Worm (Caenorhabditis elegans) whole organism, L2 larva: ENCODE results near the gene ctr-9.
A peak's percentile ranks its signal among the peaks of the same experiment; 100 is the strongest.

ENCODE experiments used
- aly-2 ChIP-seq: fragments of 150-350 bp; optimal IDR thresholded peaks from 2 replicates; lab custom pipeline; 2014; ENCODE audit warnings: missing biosample characterization, missing genetic modification characterization
- ama-1 ChIP-seq: fragments of 150-350 bp; optimal IDR thresholded peaks from 2 replicates; lab custom pipeline; 2018; ENCODE audit warnings: inconsistent platforms
- elt-1 ChIP-seq: fragments of 150-350 bp; optimal IDR thresholded peaks from 2 replicates; lab custom pipeline; 2014; ENCODE audit warnings: missing biosample characterization, missing genetic modification characterization
- elt-3 ChIP-seq: sonication (generic microtip); optimal IDR thresholded peaks from 2 replicates; lab custom pipeline; 2017; ENCODE audit warnings: missing biosample characterization, missing genetic modification characterization
- gmeb-1 ChIP-seq: fragments of 150-350 bp; optimal IDR thresholded peaks from 2 replicates; lab custom pipeline; 2014; ENCODE audit warnings: missing biosample characterization, missing genetic modification characterization
- lsy-2 ChIP-seq, 2 experiments: fragments of 150-350 bp in 1 of 2; sonication (generic microtip) in 1 of 2; optimal IDR thresholded peaks; 2 replicates each; lab custom pipeline; 2014 to 2017; ENCODE audit warnings: missing biosample characterization in 2 of 2, missing genetic modification characterization in 2 of 2
- nhr-11 ChIP-seq: fragments of 150-350 bp; optimal IDR thresholded peaks from 2 replicates; lab custom pipeline; 2014; ENCODE audit warnings: missing biosample characterization, missing genetic modification characterization
- nhr-12 ChIP-seq: fragments of 150-350 bp; optimal IDR thresholded peaks from 2 replicates; lab custom pipeline; 2014; ENCODE audit warnings: missing biosample characterization, missing genetic modification characterization
- nhr-237 ChIP-seq: fragments of 150-350 bp; optimal IDR thresholded peaks from 2 replicates; lab custom pipeline; 2014; ENCODE audit warnings: missing biosample characterization, missing genetic modification characterization
- unc-39 ChIP-seq: fragments of 150-350 bp; optimal IDR thresholded peaks from 2 replicates; lab custom pipeline; 2014; ENCODE audit warnings: missing biosample characterization, missing genetic modification characterization
- zag-1 ChIP-seq: fragments of 150-350 bp; optimal IDR thresholded peaks from 2 replicates; lab custom pipeline; 2014; ENCODE audit warnings: missing biosample characterization, missing genetic modification characterization
- ztf-11 ChIP-seq: sonication (generic microtip); optimal IDR thresholded peaks from 2 replicates; lab custom pipeline; 2017; ENCODE audit warnings: missing biosample characterization, missing genetic modification characterization

ce11 chrIII:9455980-9456658 is 35.1 kb upstream of the ctr-9 start, which contains the start of the genes rheb-1 and spk-1:
- no peak for TF ChIP-seq nhr-12 (tag; lab: Kevin White, UChicago)
- TF ChIP-seq nhr-237: no peak
- TF ChIP-seq zag-1 (tag; lab: Kevin White, UChicago): peak; percentile 32
- no peak for TF ChIP-seq unc-39
- no peak for TF ChIP-seq ama-1 (lab: Kevin White, UChicago)
- TF ChIP-seq gmeb-1: peak; percentile 82
- no peak for TF ChIP-seq elt-1 (tag; lab: Kevin White, UChicago)
- no peak for TF ChIP-seq ztf-11 (tag; lab: Kevin White, UChicago)
- TF ChIP-seq aly-2 (tag; lab: Kevin White, UChicago): no peak
- TF ChIP-seq elt-3 (tag; lab: Kevin White, UChicago): no peak
- no peak for TF ChIP-seq nhr-11 (tag; lab: Kevin White, UChicago)
- TF ChIP-seq lsy-2 (tag; optimal IDR thresholded peaks at IDR 0.05; lab: Kevin White, UChicago): peak; percentile 98 to 99
